Worm (Caenorhabditis elegans) whole organism, L4/young adult: ENCODE data around the gene cal-5.

Experiments
- W03F9.2 ChIP-seq: fragments of 150-350 bp; optimal IDR thresholded peaks from 2 replicates; lab custom pipeline; 2014; ENCODE audit warnings: missing biosample characterization, missing genetic modification characterization
- dao-5 ChIP-seq: sonication (generic microtip); optimal IDR thresholded peaks from 2 replicates; lab custom pipeline; 2016; ENCODE audit warnings: missing genotype, missing genetic modification characterization, moderate library complexity, missing compliant biosample characterization
- him-1 ChIP-seq: sonication (generic microtip); optimal IDR thresholded peaks from 2 replicates; lab custom pipeline; 2016; ENCODE audit warnings: missing genotype, missing genetic modification reagents, missing genetic modification characterization, missing compliant biosample characterization

The cal-5 gene

ce11 chrX:5033868-5034267, 43.9 kb downstream of the cal-5 start, which contains the start of gene ZC449.4:
ZC449.4 (minus strand) TSS chrX:5033968.
- no peak for TF ChIP-seq dao-5 (tag; lab: Kevin White, UChicago)
- no peak for TF ChIP-seq him-1 (tag; lab: Kevin White, UChicago)
- no peak for TF ChIP-seq W03F9.2 (tag; lab: Kevin White, UChicago)

- TF ChIP-seq him-1 (tag; lab: Kevin White, UChicago) = no peak
- no peak for TF ChIP-seq W03F9.2 (tag; lab: Kevin White, UChicago)
- no peak for TF ChIP-seq dao-5 (tag; lab: Kevin White, UChicago)
Measured at ce11 chrX:5031742-5032141, 46.0 kb downstream of the cal-5 start.

DNA sequence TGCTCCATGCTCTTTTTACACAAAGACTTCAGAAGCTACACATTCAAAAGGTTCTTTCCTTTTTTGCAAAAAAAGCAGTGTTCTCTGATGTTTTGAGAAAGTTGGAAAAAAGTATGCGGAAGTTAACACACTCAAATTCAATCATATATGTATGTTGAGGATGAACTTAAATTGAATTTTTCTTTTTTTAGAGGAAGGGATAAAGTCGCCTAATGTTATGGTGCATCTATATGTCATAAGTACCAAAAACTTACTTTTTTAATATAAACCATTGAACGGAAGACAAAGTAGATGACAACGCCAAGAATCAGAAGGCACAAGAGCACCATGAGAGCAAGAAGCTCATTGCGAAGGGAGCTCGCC, 49.2 kb downstream of the cal-5 start:
- TF ChIP-seq him-1 (tag; lab: Kevin White, UChicago) (no peak), dao-5 (tag; lab: Kevin White, UChicago) (no peak), W03F9.2 (tag; lab: Kevin White, UChicago) (no peak)

ce11 chrX:5027923-5028592, 49.7 kb downstream of the cal-5 start:
- TF ChIP-seq dao-5 (tag; lab: Kevin White, UChicago) (no peak), W03F9.2 (tag; lab: Kevin White, UChicago) (no peak), him-1 (tag; lab: Kevin White, UChicago) (no peak)

DNA sequence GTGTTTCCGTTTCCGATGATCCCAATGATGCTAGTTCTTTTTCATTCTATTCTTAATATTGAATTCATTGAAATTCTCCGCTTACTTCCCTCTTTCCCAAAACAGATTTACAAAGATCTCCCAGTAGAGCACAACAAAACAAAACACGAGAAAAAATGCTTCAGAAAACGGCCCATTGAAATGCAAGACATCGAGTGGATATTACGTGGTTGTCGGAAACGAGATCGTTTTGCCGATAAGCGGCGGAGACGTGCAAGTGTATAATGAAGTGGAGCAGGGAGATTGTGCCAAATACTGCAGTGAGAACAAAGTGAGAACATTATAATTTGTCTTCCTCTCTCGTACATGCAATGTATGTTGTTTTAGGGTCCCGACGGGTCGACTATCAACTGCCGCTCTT, 51.3 kb downstream of the cal-5 start:
- TF ChIP-seq dao-5 (tag; lab: Kevin White, UChicago) (no peak), him-1 (tag; lab: Kevin White, UChicago) (no peak), W03F9.2 (tag; lab: Kevin White, UChicago) (no peak)
